Worm (Caenorhabditis elegans) whole organism, L3 larva: ENCODE measurements around the gene siah-1.

Experiments used
- pqm-1 ChIP-seq: fragments of 150-350 bp; optimal IDR thresholded peaks from 2 replicates; lab custom pipeline; 2017; ENCODE audit warnings: missing biosample characterization, missing genetic modification characterization, inconsistent platforms
- ztf-11 ChIP-seq: fragments of 150-350 bp; optimal IDR thresholded peaks from 2 replicates; lab custom pipeline; 2014; ENCODE audit warnings: missing biosample characterization, missing genetic modification characterization

ce11 chrIV:3794437-3794836 lies 50.6 kb downstream of the siah-1 start, which contains the start of gene K09B3.1:
- no peak for TF ChIP-seq pqm-1 (tag; lab: Kevin White, UChicago)
- TF ChIP-seq ztf-11 (tag; lab: Kevin White, UChicago): no peak
